Worm (Caenorhabditis elegans) whole organism, L4 larva: Measurements from ENCODE around the gene str-149.
A peak's percentile ranks its signal among the peaks of the same experiment; 100 is the strongest.

Source experiments
- F10B5.3 ChIP-seq: sonication (generic microtip); optimal IDR thresholded peaks from 2 replicates; lab custom pipeline; 2016; ENCODE audit warnings: mild to moderate bottlenecking, missing genetic modification characterization, missing compliant biosample characterization
- F26F4.8 ChIP-seq: fragments of 200-800 bp; sonication (Bioruptor generic); conservative IDR thresholded peaks from 2 replicates; pipeline ENCODE4 v1.3.6; 2022; ENCODE audit warnings: missing genetic modification characterization, missing compliant biosample characterization
- F44E2.7 ChIP-seq: fragments of 200-800 bp; sonication (Bioruptor generic); IDR thresholded peaks from 2 replicates; pipeline ENCODE4 v2.1.2; 2022; ENCODE audit warnings: missing genetic modification characterization, missing compliant biosample characterization
- T26A8.4 ChIP-seq: fragments of 200-800 bp; sonication (Bioruptor generic); IDR thresholded peaks from 2 replicates; pipeline ENCODE4 v1.3.6; 2022; ENCODE audit warnings: missing genetic modification characterization, missing compliant biosample characterization
- Y105C5A.15 ChIP-seq: fragments of 200-800 bp; sonication (Bioruptor generic); IDR thresholded peaks from 2 replicates; pipeline ENCODE4 v1.3.6; 2022; ENCODE audit warnings: missing genetic modification characterization, missing compliant biosample characterization
- Y48G9A.11 ChIP-seq: fragments of 200-800 bp; sonication (Bioruptor generic); IDR thresholded peaks from 2 replicates; pipeline ENCODE4 v1.3.6; 2022; ENCODE audit warnings: missing genetic modification reagents, missing genetic modification characterization, missing compliant biosample characterization
- aha-1 ChIP-seq: fragments of 150-350 bp; peaks from one replicate; lab custom pipeline; 2014; ENCODE audit warnings: missing biosample characterization, missing genetic modification characterization
- attf-4 ChIP-seq: sonication (generic microtip); optimal IDR thresholded peaks from 3 replicates; lab custom pipeline; 2017; ENCODE audit warnings: missing biosample characterization, missing genetic modification characterization
- ceh-32 ChIP-seq: sonication (generic microtip); optimal IDR thresholded peaks from 2 replicates; lab custom pipeline; 2016; ENCODE audit warnings: mild to moderate bottlenecking, missing genetic modification characterization, missing compliant biosample characterization; ENCODE audit not compliant: poor library complexity
- daf-16 ChIP-seq, 3 experiments: sonication (generic microtip); optimal IDR thresholded peaks; 2 replicates each; lab custom pipeline; 2016 to 2017; ENCODE audit warnings: missing genetic modification characterization in 3 of 3, missing genetic modification reagents in 3 of 3, mild to moderate bottlenecking in 2 of 3, missing compliant biosample characterization in 2 of 3, missing biosample characterization in 1 of 3, moderate library complexity in 1 of 3
- daf-8 ChIP-seq: fragments of 200-800 bp; sonication (Bioruptor generic); IDR thresholded peaks from 2 replicates; pipeline ENCODE4 v1.3.6; 2022; ENCODE audit warnings: missing genetic modification characterization, missing compliant biosample characterization
- dmd-6 ChIP-seq: fragments of 200-800 bp; sonication (Bioruptor generic); IDR thresholded peaks from 2 replicates; pipeline ENCODE4 v1.3.6; 2022; ENCODE audit warnings: missing genetic modification reagents, missing genetic modification characterization, missing compliant biosample characterization
- dmd-9 ChIP-seq: fragments of 200-800 bp; sonication (Bioruptor generic); IDR thresholded peaks from 2 replicates; pipeline ENCODE4 v1.3.6; 2022; ENCODE audit warnings: missing genetic modification reagents, missing genetic modification characterization, missing compliant biosample characterization
- duxl-1 ChIP-seq: sonication (generic microtip); optimal IDR thresholded peaks from 2 replicates; lab custom pipeline; 2016; ENCODE audit warnings: mild to moderate bottlenecking, missing genetic modification characterization, moderate library complexity, missing compliant biosample characterization; ENCODE audit not compliant: poor library complexity
- dve-1 ChIP-seq: sonication (generic microtip); optimal IDR thresholded peaks from 2 replicates; lab custom pipeline; 2017; ENCODE audit warnings: antibody characterized with exemption, mild to moderate bottlenecking, missing genetic modification characterization, missing compliant biosample characterization; ENCODE audit not compliant: insufficient read depth
- egl-27 ChIP-seq: sonication (generic microtip); optimal IDR thresholded peaks from 3 replicates; lab custom pipeline; 2017; ENCODE audit warnings: missing biosample characterization, missing genetic modification reagents, missing genetic modification characterization
- fkh-10 ChIP-seq: fragments of 150-350 bp; optimal IDR thresholded peaks from 2 replicates; lab custom pipeline; 2014; ENCODE audit warnings: missing biosample characterization, missing genetic modification reagents, missing genetic modification characterization
- gei-8 ChIP-seq: fragments of 200-800 bp; sonication (Bioruptor generic); optimal IDR thresholded peaks from 2 replicates; lab custom pipeline; 2018; ENCODE audit warnings: mild to moderate bottlenecking, missing genetic modification characterization, missing compliant biosample characterization
- hlh-30 ChIP-seq: sonication (generic microtip); optimal IDR thresholded peaks from 2 replicates; lab custom pipeline; 2017; ENCODE audit warnings: antibody characterized with exemption, mild to moderate bottlenecking, missing genetic modification characterization, missing compliant biosample characterization; ENCODE audit not compliant: insufficient read depth
- lim-7 ChIP-seq: fragments of 200-800 bp; sonication (Bioruptor generic); IDR thresholded peaks from 2 replicates; pipeline ENCODE4 v1.3.6; 2022; ENCODE audit warnings: missing genetic modification characterization, missing compliant biosample characterization
- lin-29 ChIP-seq: fragments of 200-800 bp; sonication (Bioruptor generic); IDR thresholded peaks from 2 replicates; pipeline ENCODE4 v1.3.6; 2022; ENCODE audit warnings: missing genetic modification reagents, missing genetic modification characterization, missing compliant biosample characterization
- lir-3 ChIP-seq: sonication (generic microtip); optimal IDR thresholded peaks from 2 replicates; lab custom pipeline; 2016; ENCODE audit warnings: mild to moderate bottlenecking, missing genetic modification characterization, missing compliant biosample characterization
- mes-2 ChIP-seq: sonication (generic microtip); optimal IDR thresholded peaks from 2 replicates; lab custom pipeline; 2016; ENCODE audit warnings: missing genotype, mild to moderate bottlenecking, missing genetic modification characterization, missing compliant biosample characterization; ENCODE audit not compliant: poor library complexity, severe bottlenecking
- mxl-3 ChIP-seq: fragments of 200-800 bp; sonication (Bioruptor generic); optimal IDR thresholded peaks from 2 replicates; lab custom pipeline; 2018; ENCODE audit warnings: mild to moderate bottlenecking, missing genetic modification characterization, missing compliant biosample characterization
- nhr-28 ChIP-seq: fragments of 150-350 bp; optimal IDR thresholded peaks from 2 replicates; lab custom pipeline; 2014; ENCODE audit warnings: missing biosample characterization, missing genetic modification characterization
- nhr-41 ChIP-seq: fragments of 200-800 bp; sonication (Bioruptor generic); IDR thresholded peaks from 2 replicates; pipeline ENCODE4 v1.3.6; 2022; ENCODE audit warnings: missing genetic modification reagents, missing genetic modification characterization, missing compliant biosample characterization
- nhr-77 ChIP-seq: fragments of 150-350 bp; optimal IDR thresholded peaks from 2 replicates; lab custom pipeline; 2014; ENCODE audit warnings: missing biosample characterization, missing genetic modification characterization
- pqm-1 ChIP-seq: sonication (generic microtip); optimal IDR thresholded peaks from 2 replicates; lab custom pipeline; 2017; ENCODE audit warnings: missing biosample characterization, missing genetic modification characterization
- snpc-4 ChIP-seq: fragments of 150-350 bp; optimal IDR thresholded peaks from 2 replicates; lab custom pipeline; 2014; ENCODE audit warnings: missing biosample characterization, missing genetic modification characterization
- spr-1 ChIP-seq: sonication (generic microtip); optimal IDR thresholded peaks from 2 replicates; lab custom pipeline; 2016; ENCODE audit warnings: mild to moderate bottlenecking, missing genetic modification characterization, missing compliant biosample characterization
- spr-3 ChIP-seq: fragments of 200-800 bp; sonication (Bioruptor generic); optimal IDR thresholded peaks from 2 replicates; lab custom pipeline; 2018; ENCODE audit warnings: mild to moderate bottlenecking, missing genetic modification characterization, missing compliant biosample characterization
- tag-97 ChIP-seq: fragments of 200-800 bp; sonication (Bioruptor generic); IDR thresholded peaks from 2 replicates; pipeline ENCODE4 v1.3.6; 2022; ENCODE audit warnings: missing genetic modification characterization, missing compliant biosample characterization
- unc-62 ChIP-seq, 3 experiments: fragments of 150-350 bp in 1 of 3; sonication (generic microtip); optimal IDR thresholded peaks in 2 of 3; peaks in 1 of 3; 1 replicate in 1 of 3; 2 replicates in 2 of 3; lab custom pipeline; 2014 to 2017; ENCODE audit warnings: missing biosample characterization in 3 of 3, missing genetic modification characterization in 3 of 3, missing genetic modification reagents in 3 of 3, missing genotype in 1 of 3
- zag-1 ChIP-seq: fragments of 150-350 bp; optimal IDR thresholded peaks from 2 replicates; lab custom pipeline; 2014; ENCODE audit warnings: missing biosample characterization, missing genetic modification characterization
- zip-11 ChIP-seq: fragments of 200-800 bp; sonication (Bioruptor generic); IDR thresholded peaks from 2 replicates; pipeline ENCODE4 v1.3.6; 2022; ENCODE audit warnings: missing genetic modification characterization, missing compliant biosample characterization
- ztf-11 ChIP-seq: fragments of 150-350 bp; optimal IDR thresholded peaks from 2 replicates; lab custom pipeline; 2014; ENCODE audit warnings: missing biosample characterization, missing genetic modification characterization

The str-149 gene

DNA sequence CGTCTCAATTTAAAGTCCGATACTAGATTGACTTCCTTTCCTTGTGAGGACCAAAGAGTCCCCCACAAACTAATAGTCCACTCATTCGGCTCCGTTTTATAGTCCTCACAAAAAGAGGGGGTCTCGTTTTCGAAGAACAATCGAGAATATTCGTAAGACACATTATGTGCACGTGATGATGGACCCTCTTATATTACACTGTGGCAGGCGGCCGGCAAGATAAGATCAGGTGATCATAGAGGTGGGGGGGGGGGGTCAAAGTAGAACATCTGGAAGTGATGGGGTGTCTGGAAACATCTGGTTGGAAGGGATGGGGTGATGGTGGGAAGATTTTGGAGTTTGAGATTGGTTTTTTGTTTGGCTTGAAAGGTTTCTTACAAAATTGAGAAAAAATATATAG, 25.2 kb downstream of the str-149 start (continued):
- TF ChIP-seq zag-1 (tag; lab: Kevin White, UChicago), result no peak
- no peak for TF ChIP-seq mxl-3 (GFP tag; lab: Kevin White, UChicago)
- TF ChIP-seq aha-1 (tag; lab: Kevin White, UChicago), result peak; percentile 1
- no peak for TF ChIP-seq spr-3 (GFP tag; lab: Kevin White, UChicago)

- TF ChIP-seq snpc-4, result no peak
- TF ChIP-seq Y48G9A.11 (GFP tag; lab: Robert Waterston, UW), result no peak
- TF ChIP-seq lir-3 (tag; lab: Kevin White, UChicago), result no peak
- no peak for TF ChIP-seq daf-8 (GFP tag; lab: Robert Waterston, UW)
- no peak for TF ChIP-seq mes-2 (tag; lab: Kevin White, UChicago)
- TF ChIP-seq, all 104 proteins: peak for 0
Measured at ce11 chrV:16599835-16600234, 26.6 kb downstream of the str-149 start.

- peak in 1 of 2 experiments; percentile 6 for TF ChIP-seq unc-62 (GFP tag; optimal IDR thresholded peaks at IDR 0.05 in 1 of 2; lab: Kevin White, UChicago)
- TF ChIP-seq unc-62 (tag; optimal IDR thresholded peaks at IDR 0.05; lab: Kevin White, UChicago), result no peak
- no peak for TF ChIP-seq F10B5.3
- no peak for TF ChIP-seq dmd-9
- no peak for TF ChIP-seq lim-7 (GFP tag; lab: Robert Waterston, UW)
- no peak for TF ChIP-seq F26F4.8
- TF ChIP-seq, all 104 proteins: peak for 1
Measured at ce11 chrV:16600623-16601022, 27.4 kb downstream of the str-149 start, which contains the start of gene T03E6.9. T03E6.9 (minus strand) TSS chrV:16600723.

ce11 chrV:16603102-16603501, 29.8 kb downstream of the str-149 start, which contains the start of gene T03E6.8:
T03E6.8 (minus strand) TSS chrV:16603202.
- TF ChIP-seq lin-29 (no peak), attf-4 (tag; lab: Kevin White, UChicago) (no peak), fkh-10 (GFP tag; lab: Kevin White, UChicago) (no peak), nhr-41 (GFP tag; lab: Robert Waterston, UW) (no peak), spr-1 (tag; lab: Kevin White, UChicago) (no peak), spr-3 (GFP tag; lab: Kevin White, UChicago) (no peak), tag-97 (GFP tag; lab: Robert Waterston, UW) (no peak), duxl-1 (tag; lab: Kevin White, UChicago) (no peak), egl-27 (tag; lab: Kevin White, UChicago) (no peak), F44E2.7 (GFP tag; lab: Robert Waterston, UW) (no peak), zip-11 (GFP tag; lab: Robert Waterston, UW) (no peak), Y105C5A.15 (GFP tag; lab: Robert Waterston, UW) (no peak), zag-1 (tag; lab: Kevin White, UChicago) (no peak), ztf-11 (tag; lab: Kevin White, UChicago) (no peak), mes-2 (tag; lab: Kevin White, UChicago) (no peak), gei-8 (GFP tag; lab: Kevin White, UChicago) (no peak)

DNA sequence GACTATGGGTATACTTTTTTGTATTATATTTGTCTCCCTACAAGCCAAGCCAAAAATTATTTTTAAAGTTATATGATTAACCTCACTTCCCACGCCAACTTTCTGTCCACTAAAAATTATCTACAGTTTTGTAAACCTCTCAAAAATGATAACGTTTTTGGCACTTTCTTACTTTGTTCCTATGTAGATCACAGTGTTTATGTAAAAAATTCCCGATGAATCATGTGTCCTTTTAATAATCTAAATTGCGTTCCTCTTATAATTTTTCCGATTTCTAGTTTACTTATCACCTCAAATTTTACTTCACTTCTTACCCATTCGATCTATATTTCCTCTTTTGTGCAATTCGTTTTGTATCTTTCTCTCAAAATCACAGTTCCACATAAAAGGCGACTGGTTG, 31.0 kb downstream of the str-149 start:
- no peak for TF ChIP-seq ceh-32 (tag; lab: Kevin White, UChicago)
- peak; percentile 22 for TF ChIP-seq nhr-77 (tag; lab: Kevin White, UChicago)
- TF ChIP-seq attf-4 (tag; lab: Kevin White, UChicago), result no peak
- TF ChIP-seq hlh-30 (tag; lab: Kevin White, UChicago), result no peak
- peak; percentile 11 for TF ChIP-seq pqm-1 (tag; lab: Kevin White, UChicago)
- 0 out of 2 replicates have a peak, but pooled peaks have one; percentile 12 for TF ChIP-seq dmd-6 (GFP tag; lab: Robert Waterston, UW)
- no peak for TF ChIP-seq daf-8 (GFP tag; lab: Robert Waterston, UW)
- peak; percentile 46 for TF ChIP-seq nhr-28 (tag; lab: Kevin White, UChicago)
- TF ChIP-seq daf-16 (GFP tag; optimal IDR thresholded peaks at IDR 0.05; lab: Kevin White, UChicago), result no peak
- TF ChIP-seq daf-16 (tag; optimal IDR thresholded peaks at IDR 0.05; lab: Kevin White, UChicago), result peak; percentile 50
- TF ChIP-seq T26A8.4 (GFP tag; lab: Robert Waterston, UW), result no peak
- TF ChIP-seq F26F4.8, result no peak
- peak; percentile 44 for TF ChIP-seq dve-1 (tag; lab: Kevin White, UChicago)
